Comparison of ENCODE assay signal across 1 fruit fly cellular context in the genomic region with DNA sequence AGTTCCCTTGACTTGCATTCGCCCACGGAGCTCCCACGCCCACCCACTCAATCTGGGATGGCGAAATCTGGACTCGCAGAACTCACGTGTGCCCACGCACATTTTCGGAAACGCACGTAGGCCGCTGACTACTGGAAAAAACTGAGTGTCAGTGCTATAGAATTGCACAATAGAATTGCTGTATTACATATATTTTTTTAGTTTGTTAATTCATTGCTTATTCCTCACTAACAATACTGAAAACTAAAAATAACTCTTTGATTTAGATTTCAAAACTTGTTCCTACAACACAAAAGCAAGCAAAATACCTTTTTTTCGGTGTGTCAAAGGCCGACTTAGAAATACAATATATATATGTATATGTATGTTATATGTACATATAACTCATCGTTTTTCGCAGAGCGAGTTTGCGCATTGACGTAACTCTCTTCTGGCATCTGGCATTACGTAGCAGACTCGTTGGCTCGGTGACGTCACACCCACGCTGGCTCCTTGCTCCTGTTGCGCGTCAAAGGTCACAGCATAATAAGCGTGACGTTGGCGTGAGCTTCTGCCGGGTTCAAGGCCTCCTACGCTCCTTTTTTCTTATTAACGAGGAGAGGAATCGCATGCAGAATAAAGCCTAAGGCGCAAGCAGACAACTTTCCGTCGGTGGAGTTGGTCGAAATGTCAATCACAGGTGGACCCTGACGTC.
TF ChIP-seq lines count a peak whose summit lies in the region.

No protein-coding gene starts in this region.

TF ChIP-seq in whole organism, embryonic, 481 proteins besides CTCF, POLR2A, EP300 and RAD21 (continued from another document and continues in another):
- TF ChIP-seq zfh2 (GFP tag; optimal IDR thresholded peaks at IDR 0.05; lab: Kevin White, UChicago) = peak; percentile 79
- no peak for TF ChIP-seq otp (GFP tag; IDR thresholded peaks at IDR 0.05; lab: Robert Waterston, UW)
- peak; percentile 86 for TF ChIP-seq lilli (GFP tag; optimal IDR thresholded peaks at IDR 0.05; lab: Kevin White, UChicago)
- no peak for TF ChIP-seq rib (GFP tag; IDR thresholded peaks at IDR 0.05; lab: Robert Waterston, UW)
- peak; percentile 87 for TF ChIP-seq CG11504 (tag; optimal IDR thresholded peaks at IDR 0.05; lab: Kevin White, UChicago)
- TF ChIP-seq gem (tag; optimal IDR thresholded peaks at IDR 0.05; lab: Kevin White, UChicago) = peak; percentile 90
- no peak for TF ChIP-seq CG7745 (tag; optimal IDR thresholded peaks at IDR 0.05; lab: Kevin White, UChicago)
- peak; percentile 44 for TF ChIP-seq CG10979 (tag; optimal IDR thresholded peaks at IDR 0.05; lab: Kevin White, UChicago)
- TF ChIP-seq croc (GFP tag; conservative IDR thresholded peaks at IDR 0.05; lab: Robert Waterston, UW) = peak; percentile 32; the same call in 1 of the 3 replicates
- no peak for TF ChIP-seq fru (optimal IDR thresholded peaks at IDR 0.05; lab: Kevin White, UChicago)
- TF ChIP-seq CG12391 (tag; optimal IDR thresholded peaks at IDR 0.05; lab: Kevin White, UChicago) = peak; percentile 82
- TF ChIP-seq CG15011 (GFP tag; optimal IDR thresholded peaks at IDR 0.05; lab: Kevin White, UChicago) = peak; percentile 83
- peak; percentile 82 for TF ChIP-seq CG6272 (GFP tag; IDR thresholded peaks at IDR 0.05; lab: Robert Waterston, UW)
- no peak for TF ChIP-seq sob (GFP tag; IDR thresholded peaks at IDR 0.05; lab: Robert Waterston, UW)
- TF ChIP-seq dimm (GFP tag; IDR thresholded peaks at IDR 0.05; lab: Robert Waterston, UW) = no peak
- no peak for TF ChIP-seq CG9932 (GFP tag; IDR thresholded peaks at IDR 0.05; lab: Robert Waterston, UW)
- TF ChIP-seq CG1603 (tag; optimal IDR thresholded peaks at IDR 0.05; lab: Kevin White, UChicago) = peak; percentile 70
- TF ChIP-seq Neu2 (GFP tag; optimal IDR thresholded peaks at IDR 0.05; lab: Kevin White, UChicago; ENCODE audit: borderline replicate concordance) = no peak
- no peak for TF ChIP-seq CG14667 (GFP tag; IDR thresholded peaks at IDR 0.05; lab: Robert Waterston, UW)
- peak; percentile 88 for TF ChIP-seq sens (GFP tag; lab: Kevin White, UChicago)
- TF ChIP-seq shn (GFP tag; optimal IDR thresholded peaks at IDR 0.05; lab: Kevin White, UChicago) = peak; percentile 23
- peak; percentile 48 for TF ChIP-seq Bdp1 (GFP tag; optimal IDR thresholded peaks at IDR 0.05; lab: Kevin White, UChicago)
- TF ChIP-seq CG12942 (GFP tag; optimal IDR thresholded peaks at IDR 0.05; lab: Kevin White, UChicago) = peak; percentile 66
- no peak for TF ChIP-seq Atf6 (GFP tag; IDR thresholded peaks at IDR 0.05; lab: Robert Waterston, UW)
- TF ChIP-seq psq (GFP tag; optimal IDR thresholded peaks at IDR 0.05; lab: Kevin White, UChicago) = peak; percentile 32
- TF ChIP-seq tio (GFP tag; optimal IDR thresholded peaks at IDR 0.05; lab: Kevin White, UChicago) = peak; percentile 45
- peak; percentile 68 for TF ChIP-seq ewg (GFP tag; optimal IDR thresholded peaks at IDR 0.05; lab: Kevin White, UChicago)
- peak; percentile 42 for TF ChIP-seq Ssrp (tag; optimal IDR thresholded peaks at IDR 0.05; lab: Kevin White, UChicago)
- TF ChIP-seq amos (GFP tag; IDR thresholded peaks at IDR 0.05; lab: Robert Waterston, UW; ENCODE audit: partially characterized antibody) = no peak
- TF ChIP-seq zfh1 (GFP tag; IDR thresholded peaks at IDR 0.05; lab: Robert Waterston, UW) = no peak
- no peak for TF ChIP-seq CG11695 (GFP tag; IDR thresholded peaks at IDR 0.05; lab: Robert Waterston, UW)
- no peak for TF ChIP-seq Nf-YA (GFP tag; IDR thresholded peaks at IDR 0.05; lab: Robert Waterston, UW)
- no peak for TF ChIP-seq CG14050 (GFP tag; IDR thresholded peaks at IDR 0.05; lab: Robert Waterston, UW)
- TF ChIP-seq chn (GFP tag; optimal IDR thresholded peaks at IDR 0.05; lab: Kevin White, UChicago) = no peak
- no peak for TF ChIP-seq en (GFP tag; optimal IDR thresholded peaks at IDR 0.05; lab: Kevin White, UChicago)
- TF ChIP-seq CG4820 (GFP tag; optimal IDR thresholded peaks at IDR 0.05; lab: Kevin White, UChicago) = peak; percentile 51
- peak; percentile 72 for TF ChIP-seq CG13624 (GFP tag; optimal IDR thresholded peaks at IDR 0.05; lab: Kevin White, UChicago)
- peak; percentile 16 for TF ChIP-seq CG10565 (GFP tag; optimal IDR thresholded peaks at IDR 0.05; lab: Kevin White, UChicago)
- TF ChIP-seq hkb (optimal IDR thresholded peaks at IDR 0.05; lab: Kevin White, UChicago) = no peak
- TF ChIP-seq hkb (GFP tag; IDR thresholded peaks at IDR 0.05; lab: Robert Waterston, UW) = no peak
- no peak for TF ChIP-seq seq (GFP tag; IDR thresholded peaks at IDR 0.05; lab: Robert Waterston, UW)
- TF ChIP-seq CG18011 (GFP tag; optimal IDR thresholded peaks at IDR 0.05; lab: Kevin White, UChicago) = peak; percentile 71
- TF ChIP-seq CG13296 (GFP tag; optimal IDR thresholded peaks at IDR 0.05; lab: Kevin White, UChicago) = peak; percentile 88
- peak; percentile 91 for TF ChIP-seq CG10147 (GFP tag; optimal IDR thresholded peaks at IDR 0.05; lab: Kevin White, UChicago)
- no peak for TF ChIP-seq so (GFP tag; IDR thresholded peaks at IDR 0.05; lab: Robert Waterston, UW)
- TF ChIP-seq Trl (optimal IDR thresholded peaks at IDR 0.05; lab: Kevin White, UChicago) = no peak
- peak; percentile 56 for TF ChIP-seq Trl (GFP tag; optimal IDR thresholded peaks at IDR 0.05; lab: Kevin White, UChicago)
- TF ChIP-seq oc (tag; optimal IDR thresholded peaks at IDR 0.05; lab: Kevin White, UChicago) = peak; percentile 15
- no peak for TF ChIP-seq stwl (tag; optimal IDR thresholded peaks at IDR 0.05; lab: Kevin White, UChicago)
- peak; percentile 78 for TF ChIP-seq Oli (tag; optimal IDR thresholded peaks at IDR 0.05; lab: Kevin White, UChicago)
- TF ChIP-seq CG10654 (GFP tag; optimal IDR thresholded peaks at IDR 0.05; lab: Kevin White, UChicago) = peak; percentile 71
- TF ChIP-seq CG12659 (GFP tag; optimal IDR thresholded peaks at IDR 0.05; lab: Kevin White, UChicago) = peak; percentile 91
- TF ChIP-seq CG16779 (GFP tag; IDR thresholded peaks at IDR 0.05; lab: Robert Waterston, UW) = no peak
- no peak for TF ChIP-seq Elba2 (GFP tag; optimal IDR thresholded peaks at IDR 0.05; lab: Kevin White, UChicago)
- peak; percentile 80 for TF ChIP-seq org-1 (GFP tag; optimal IDR thresholded peaks at IDR 0.05; lab: Kevin White, UChicago)
- TF ChIP-seq Doc2 (GFP tag; IDR thresholded peaks at IDR 0.05; lab: Robert Waterston, UW) = no peak
- TF ChIP-seq peb (GFP tag; IDR thresholded peaks at IDR 0.05; lab: Robert Waterston, UW) = no peak
- TF ChIP-seq MBD-R2 (GFP tag; IDR thresholded peaks at IDR 0.05; lab: Robert Waterston, UW) = no peak
- TF ChIP-seq NfI (GFP tag; optimal IDR thresholded peaks at IDR 0.05; lab: Kevin White, UChicago) = peak; percentile 85
- no peak for TF ChIP-seq sim (GFP tag; IDR thresholded peaks at IDR 0.05; lab: Robert Waterston, UW)
- peak; percentile 56 to 79 for TF ChIP-seq Pdp1 (GFP tag; optimal IDR thresholded peaks at IDR 0.05; lab: Kevin White, UChicago)
- peak; percentile 88 for TF ChIP-seq CG18619 (GFP tag; optimal IDR thresholded peaks at IDR 0.05; lab: Kevin White, UChicago)
- TF ChIP-seq Fer1 (GFP tag; optimal IDR thresholded peaks at IDR 0.05; lab: Kevin White, UChicago) = peak; percentile 93
- no peak for TF ChIP-seq Dbx (GFP tag; IDR thresholded peaks at IDR 0.05; lab: Robert Waterston, UW)
- no peak for TF ChIP-seq gt (GFP tag; IDR thresholded peaks at IDR 0.05; lab: Robert Waterston, UW)
- TF ChIP-seq ab (GFP tag; optimal IDR thresholded peaks at IDR 0.05; lab: Kevin White, UChicago) = no peak
- no peak for TF ChIP-seq CG7987 (GFP tag; optimal IDR thresholded peaks at IDR 0.05; lab: Kevin White, UChicago)
- peak; percentile 20 for TF ChIP-seq zen (tag; optimal IDR thresholded peaks at IDR 0.05; lab: Kevin White, UChicago)
- peak; percentile 25 for TF ChIP-seq Ets97D (GFP tag; optimal IDR thresholded peaks at IDR 0.05; lab: Kevin White, UChicago)
- peak; percentile 83 for TF ChIP-seq CoRest (tag; optimal IDR thresholded peaks at IDR 0.05; lab: Kevin White, UChicago)
- peak; percentile 82 for TF ChIP-seq CG9817 (tag; optimal IDR thresholded peaks at IDR 0.05; lab: Kevin White, UChicago)
- TF ChIP-seq CG14860 (GFP tag; IDR thresholded peaks at IDR 0.05; lab: Robert Waterston, UW; ENCODE audit: partially characterized antibody) = no peak
- peak; percentile 84 for TF ChIP-seq unpg (GFP tag; optimal IDR thresholded peaks at IDR 0.05; lab: Kevin White, UChicago)
- TF ChIP-seq CG13894 (tag; optimal IDR thresholded peaks at IDR 0.05; lab: Kevin White, UChicago) = peak; percentile 90
- TF ChIP-seq gsb (GFP tag; IDR thresholded peaks at IDR 0.05; lab: Robert Waterston, UW) = no peak
- TF ChIP-seq CG8388 (GFP tag; optimal IDR thresholded peaks at IDR 0.05; lab: Kevin White, UChicago) = peak; percentile 70
- no peak for TF ChIP-seq ase (GFP tag; IDR thresholded peaks at IDR 0.05; lab: Robert Waterston, UW)
- no peak for TF ChIP-seq CG15073 (GFP tag; optimal IDR thresholded peaks at IDR 0.05; lab: Kevin White, UChicago)
- peak; percentile 80 for TF ChIP-seq CG9437 (GFP tag; optimal IDR thresholded peaks at IDR 0.05; lab: Kevin White, UChicago)
- no peak for TF ChIP-seq NC2β (GFP tag; optimal IDR thresholded peaks at IDR 0.05; lab: Kevin White, UChicago)
- TF ChIP-seq CG13287 (GFP tag; IDR thresholded peaks at IDR 0.05; lab: Robert Waterston, UW; ENCODE audit: partially characterized antibody) = no peak
- peak; percentile 89 for TF ChIP-seq Dek (tag; optimal IDR thresholded peaks at IDR 0.05; lab: Kevin White, UChicago)
- peak; percentile 48 for TF ChIP-seq CG5180 (GFP tag; optimal IDR thresholded peaks at IDR 0.05; lab: Kevin White, UChicago)
- peak; percentile 66 for TF ChIP-seq az2 (GFP tag; optimal IDR thresholded peaks at IDR 0.05; lab: Kevin White, UChicago)
- peak; percentile 89 for TF ChIP-seq PHDP (tag; optimal IDR thresholded peaks at IDR 0.05; lab: Kevin White, UChicago)
- TF ChIP-seq CG15514 (GFP tag; optimal IDR thresholded peaks at IDR 0.05; lab: Kevin White, UChicago) = peak; percentile 89
- TF ChIP-seq CG6175 (GFP tag; IDR thresholded peaks at IDR 0.05; lab: Robert Waterston, UW) = no peak
- peak; percentile 52 for TF ChIP-seq CG5245 (GFP tag; optimal IDR thresholded peaks at IDR 0.05; lab: Kevin White, UChicago)
- no peak for TF ChIP-seq NC2α (GFP tag; optimal IDR thresholded peaks at IDR 0.05; lab: Kevin White, UChicago)
- TF ChIP-seq yki (optimal IDR thresholded peaks at IDR 0.05; lab: Kevin White, UChicago) = no peak
- TF ChIP-seq sima (GFP tag; optimal IDR thresholded peaks at IDR 0.05; lab: Kevin White, UChicago) = peak; percentile 44
- TF ChIP-seq pzg (GFP tag; optimal IDR thresholded peaks at IDR 0.05; lab: Kevin White, UChicago) = no peak
- no peak for TF ChIP-seq tna (GFP tag; IDR thresholded peaks at IDR 0.05; lab: Robert Waterston, UW; ENCODE audit: partially characterized antibody)
- TF ChIP-seq CHES-1-like (GFP tag; optimal IDR thresholded peaks at IDR 0.05; lab: Kevin White, UChicago) = peak; percentile 81
- peak; percentile 53 for TF ChIP-seq Nf-YB (GFP tag; optimal IDR thresholded peaks at IDR 0.05; lab: Kevin White, UChicago)
- peak; percentile 78 for TF ChIP-seq zf30C (GFP tag; optimal IDR thresholded peaks at IDR 0.05; lab: Kevin White, UChicago)
- TF ChIP-seq pum (GFP tag; optimal IDR thresholded peaks at IDR 0.05; lab: Kevin White, UChicago) = peak; percentile 31
- TF ChIP-seq nom (GFP tag; optimal IDR thresholded peaks at IDR 0.05; lab: Kevin White, UChicago) = no peak
- peak; percentile 23 for TF ChIP-seq luna (GFP tag; optimal IDR thresholded peaks at IDR 0.05; lab: Kevin White, UChicago)
- TF ChIP-seq pros (GFP tag; optimal IDR thresholded peaks at IDR 0.05; lab: Kevin White, UChicago) = no peak
- peak; percentile 12 for TF ChIP-seq Atf3 (GFP tag; optimal IDR thresholded peaks at IDR 0.05; lab: Kevin White, UChicago)
- peak; percentile 35 for TF ChIP-seq pnt (GFP tag; optimal IDR thresholded peaks at IDR 0.05; lab: Kevin White, UChicago)
- TF ChIP-seq CG11560 (tag; IDR thresholded peaks at IDR 0.05; lab: Robert Waterston, UW) = no peak
- no peak for TF ChIP-seq CG33557 (GFP tag; optimal IDR thresholded peaks at IDR 0.05; lab: Kevin White, UChicago)
- peak; percentile 55 for TF ChIP-seq kah (GFP tag; optimal IDR thresholded peaks at IDR 0.05; lab: Kevin White, UChicago)
- TF ChIP-seq Bgb (GFP tag; IDR thresholded peaks at IDR 0.05; lab: Robert Waterston, UW; ENCODE audit: partially characterized antibody) = no peak
- TF ChIP-seq pfk (GFP tag; optimal IDR thresholded peaks at IDR 0.05; lab: Kevin White, UChicago) = no peak
- TF ChIP-seq phol (tag; optimal IDR thresholded peaks at IDR 0.05; lab: Kevin White, UChicago) = peak; percentile 64
- TF ChIP-seq B-H1 (GFP tag; IDR thresholded peaks at IDR 0.05; lab: Robert Waterston, UW) = no peak
- no peak for TF ChIP-seq CG7372 (GFP tag; IDR thresholded peaks at IDR 0.05; lab: Robert Waterston, UW)
- TF ChIP-seq repo (GFP tag; optimal IDR thresholded peaks at IDR 0.05; lab: Kevin White, UChicago) = no peak
- no peak for TF ChIP-seq lola (GFP tag; optimal IDR thresholded peaks at IDR 0.05; lab: Kevin White, UChicago)
- TF ChIP-seq sd (tag; optimal IDR thresholded peaks at IDR 0.05; lab: Kevin White, UChicago) = no peak
- peak; percentile 76 to 90 for TF ChIP-seq Hr51 (GFP tag; optimal IDR thresholded peaks at IDR 0.05; lab: Kevin White, UChicago)
- no peak for TF ChIP-seq Drgx (GFP tag; IDR thresholded peaks at IDR 0.05; lab: Robert Waterston, UW)
- TF ChIP-seq lab (GFP tag; optimal IDR thresholded peaks at IDR 0.05; lab: Kevin White, UChicago) = peak; percentile 96
- TF ChIP-seq CG10267 (tag; optimal IDR thresholded peaks at IDR 0.05; lab: Kevin White, UChicago) = peak; percentile 66
- no peak for TF ChIP-seq trem (tag; optimal IDR thresholded peaks at IDR 0.05; lab: Kevin White, UChicago)
- TF ChIP-seq Sry-δ (GFP tag; optimal IDR thresholded peaks at IDR 0.05; lab: Kevin White, UChicago) = peak; percentile 9
- TF ChIP-seq CG1602 (GFP tag; optimal IDR thresholded peaks at IDR 0.05; lab: Kevin White, UChicago) = peak; percentile 34
- TF ChIP-seq HHEX (GFP tag; optimal IDR thresholded peaks at IDR 0.05; lab: Kevin White, UChicago) = peak; percentile 88
- no peak for TF ChIP-seq Doc3 (GFP tag; IDR thresholded peaks at IDR 0.05; lab: Robert Waterston, UW; ENCODE audit: partially characterized antibody)
- TF ChIP-seq ap (GFP tag; IDR thresholded peaks at IDR 0.05; lab: Robert Waterston, UW) = no peak
- no peak for TF ChIP-seq Awh (GFP tag; IDR thresholded peaks at IDR 0.05; lab: Robert Waterston, UW)
- TF ChIP-seq CG10321 (GFP tag; IDR thresholded peaks at IDR 0.05; lab: Robert Waterston, UW) = no peak
- no peak for TF ChIP-seq wor (GFP tag; IDR thresholded peaks at IDR 0.05; lab: Robert Waterston, UW)
- TF ChIP-seq mam (GFP tag; optimal IDR thresholded peaks at IDR 0.05; lab: Kevin White, UChicago) = peak; percentile 66
- no peak for TF ChIP-seq lmd (GFP tag; IDR thresholded peaks at IDR 0.05; lab: Robert Waterston, UW)
